Fruit fly (Drosophila melanogaster): Measurements from ENCODE around the gene grnd.

The grnd gene

dm6 chr2L:18484382-18485050 lies 701 bp upstream of the grnd start, which contains the start of gene CG10283 (continued):
- TF ChIP-seq Blimp-1 (GFP tag; optimal IDR thresholded peaks at IDR 0.05) (no peak), eg (GFP tag; IDR thresholded peaks at IDR 0.05) (peak; percentile 35; the same call in 2 of the 3 replicates), CG6854 (GFP tag; optimal IDR thresholded peaks at IDR 0.05) (peak; percentile 64), dsx (GFP tag; optimal IDR thresholded peaks at IDR 0.05; ENCODE audit: poor library complexity, severe bottlenecking) (peak; percentile 53), Ets21C (GFP tag; optimal IDR thresholded peaks at IDR 0.05) (no peak), CG10669 (GFP tag; optimal IDR thresholded peaks at IDR 0.05) (no peak), CG1621 (tag; optimal IDR thresholded peaks at IDR 0.05) (no peak), Eip78C (GFP tag) (peak; percentile 68), CG34406 (GFP tag; optimal IDR thresholded peaks at IDR 0.05) (peak; percentile 46), topi (GFP tag; optimal IDR thresholded peaks at IDR 0.05) (no peak), spab (GFP tag; optimal IDR thresholded peaks at IDR 0.05) (no peak), CG9139 (GFP tag; optimal IDR thresholded peaks at IDR 0.05) (peak; percentile 32), CG32006 (GFP tag; optimal IDR thresholded peaks at IDR 0.05) (no peak), CG8119 (GFP tag; IDR thresholded peaks at IDR 0.05) (peak; percentile 55; the same call in 2 of the 3 replicates), pdm3 (GFP tag; optimal IDR thresholded peaks at IDR 0.05) (no peak), dac (GFP tag; optimal IDR thresholded peaks at IDR 0.05) (no peak), salr (GFP tag; optimal IDR thresholded peaks at IDR 0.05) (peak in 1 of 2 experiments; percentile 40), Ets96B (tag; optimal IDR thresholded peaks at IDR 0.05) (peak; percentile 36), esn (GFP tag; optimal IDR thresholded peaks at IDR 0.05) (peak; percentile 22), CG3919 (GFP tag; optimal IDR thresholded peaks at IDR 0.05) (peak; percentile 34), fkh (GFP tag; optimal IDR thresholded peaks at IDR 0.05) (peak; percentile 15), CG6276 (GFP tag; optimal IDR thresholded peaks at IDR 0.05) (no peak), Eip75B (GFP tag; optimal IDR thresholded peaks at IDR 0.05) (peak; percentile 8), CG8319 (GFP tag; optimal IDR thresholded peaks at IDR 0.05) (no peak), Lpt (GFP tag; optimal IDR thresholded peaks at IDR 0.05) (no peak), Sox102F (GFP tag; optimal IDR thresholded peaks at IDR 0.05) (peak; percentile 30), cyc (GFP tag; optimal IDR thresholded peaks at IDR 0.05) (no peak), CG8632 (GFP tag; optimal IDR thresholded peaks at IDR 0.05) (no peak), acj6 (GFP tag; optimal IDR thresholded peaks at IDR 0.05) (no peak)

dm6 chr2L:18486828-18487227 lies 1.6 kb downstream of the grnd start:
- TF ChIP-seq CG11294 (GFP tag; IDR thresholded peaks at IDR 0.05) (no peak), CG15336 (GFP tag; IDR thresholded peaks at IDR 0.05) (no peak), spab (GFP tag; optimal IDR thresholded peaks at IDR 0.05) (no peak), pdm3 (GFP tag; optimal IDR thresholded peaks at IDR 0.05) (no peak), Eip75B (GFP tag; optimal IDR thresholded peaks at IDR 0.05) (no peak), Ets96B (tag; optimal IDR thresholded peaks at IDR 0.05) (no peak)

dm6 chr2L:18493122-18493521 lies 7.9 kb downstream of the grnd start:
- TF ChIP-seq CG6854 (GFP tag; optimal IDR thresholded peaks at IDR 0.05), result no peak
- TF ChIP-seq Ets21C (GFP tag; optimal IDR thresholded peaks at IDR 0.05), result no peak
- no peak for TF ChIP-seq vri (GFP tag; optimal IDR thresholded peaks at IDR 0.05)
- peak; percentile 58 for TF ChIP-seq achi (GFP tag; optimal IDR thresholded peaks at IDR 0.05)
- TF ChIP-seq esn (GFP tag; optimal IDR thresholded peaks at IDR 0.05), result no peak
- TF ChIP-seq CG34406 (GFP tag; optimal IDR thresholded peaks at IDR 0.05), result peak; percentile 19
- TF ChIP-seq Eip78C (GFP tag), result peak; percentile 88
- no peak for TF ChIP-seq Sox102F (GFP tag; optimal IDR thresholded peaks at IDR 0.05)
- TF ChIP-seq net (GFP tag; optimal IDR thresholded peaks at IDR 0.05), result peak; percentile 2
- TF ChIP-seq CG11294 (GFP tag; IDR thresholded peaks at IDR 0.05), result no peak
- no peak for TF ChIP-seq Eip93F (GFP tag; optimal IDR thresholded peaks at IDR 0.05)
- TF ChIP-seq ss (GFP tag; optimal IDR thresholded peaks at IDR 0.05), result peak; percentile 12 to 48
- TF ChIP-seq CG8632 (GFP tag; optimal IDR thresholded peaks at IDR 0.05), result no peak
- peak; percentile 75 for TF ChIP-seq CG32006 (GFP tag; optimal IDR thresholded peaks at IDR 0.05)
- no peak for TF ChIP-seq CG11902 (GFP tag; optimal IDR thresholded peaks at IDR 0.05)
- TF ChIP-seq fkh (GFP tag; optimal IDR thresholded peaks at IDR 0.05), result no peak
- TF ChIP-seq fd59A (GFP tag; optimal IDR thresholded peaks at IDR 0.05), result peak; percentile 4
- no peak for TF ChIP-seq Sox15 (GFP tag; optimal IDR thresholded peaks at IDR 0.05)
- TF ChIP-seq dsx (GFP tag; optimal IDR thresholded peaks at IDR 0.05; ENCODE audit: poor library complexity, severe bottlenecking), result no peak
- 0 out of 3 replicates have a peak, but pooled peaks have one; percentile 23 for TF ChIP-seq CG6163 (GFP tag; IDR thresholded peaks at IDR 0.05)
- no peak for TF ChIP-seq Ets96B (tag; optimal IDR thresholded peaks at IDR 0.05)
- TF ChIP-seq Lpt (GFP tag; optimal IDR thresholded peaks at IDR 0.05), result no peak
- no peak for TF ChIP-seq CG9139 (GFP tag; optimal IDR thresholded peaks at IDR 0.05)
- TF ChIP-seq OdsH (GFP tag; optimal IDR thresholded peaks at IDR 0.05), result no peak
- TF ChIP-seq Smox (GFP tag; optimal IDR thresholded peaks at IDR 0.05), result no peak
- TF ChIP-seq Eip75B (GFP tag; optimal IDR thresholded peaks at IDR 0.05), result no peak
- no peak for TF ChIP-seq CG6792 (GFP tag; optimal IDR thresholded peaks at IDR 0.05)
- no peak for TF ChIP-seq CG8319 (GFP tag; optimal IDR thresholded peaks at IDR 0.05)
- peak; percentile 47 for TF ChIP-seq dac (GFP tag; optimal IDR thresholded peaks at IDR 0.05)
- no peak for TF ChIP-seq Sox14 (GFP tag; optimal IDR thresholded peaks at IDR 0.05)

All from whole organism, prepupa.